Worm (Caenorhabditis elegans) whole organism, young adult: Measurements from ENCODE around the gene rad-51.

ENCODE experiments used
- B0261.1 ChIP-seq: sonication (generic microtip); optimal IDR thresholded peaks from 2 replicates; lab custom pipeline; 2016; ENCODE audit warnings: mild to moderate bottlenecking, missing genetic modification characterization, moderate library complexity, missing compliant biosample characterization
- F52B5.7 ChIP-seq: sonication (generic microtip); optimal IDR thresholded peaks from 2 replicates; lab custom pipeline; 2016; ENCODE audit warnings: mild to moderate bottlenecking, missing genetic modification characterization, missing compliant biosample characterization
- ama-1 ChIP-seq, 3 experiments: fragments of 150-350 bp in 1 of 3; sonication (generic microtip) in 2 of 3; optimal IDR thresholded peaks; 2 replicates each; lab custom pipeline; 2014 to 2018; ENCODE audit warnings: missing biosample characterization in 2 of 3, missing genetic modification characterization in 2 of 3, missing genetic modification reagents in 2 of 3
- ceh-79 ChIP-seq: sonication (generic microtip); optimal IDR thresholded peaks from 2 replicates; lab custom pipeline; 2017; ENCODE audit warnings: mild to moderate bottlenecking, missing genetic modification characterization, missing compliant biosample characterization
- fkh-3 ChIP-seq: sonication (generic microtip); optimal IDR thresholded peaks from 2 replicates; lab custom pipeline; 2016; ENCODE audit warnings: mild to moderate bottlenecking, missing genetic modification characterization, missing compliant biosample characterization
- nfya-1 ChIP-seq: sonication (generic microtip); optimal IDR thresholded peaks from 2 replicates; lab custom pipeline; 2017; ENCODE audit warnings: antibody characterized with exemption, missing compliant biosample characterization, missing genetic modification characterization, borderline replicate concordance; ENCODE audit not compliant: insufficient read depth
- nhr-27 ChIP-seq: fragments of 200-800 bp; sonication (Bioruptor generic); optimal IDR thresholded peaks from 2 replicates; lab custom pipeline; 2018; ENCODE audit warnings: mild to moderate bottlenecking, missing genetic modification characterization, moderate library complexity, missing compliant biosample characterization
- nhr-90 ChIP-seq: sonication (generic microtip); optimal IDR thresholded peaks from 2 replicates; lab custom pipeline; 2016; ENCODE audit warnings: missing genotype, mild to moderate bottlenecking, missing genetic modification characterization, missing compliant biosample characterization
- pha-4 ChIP-seq: fragments of 150-350 bp; sonication (generic microtip); optimal IDR thresholded peaks from 2 replicates; lab custom pipeline; 2014; ENCODE audit warnings: missing biosample characterization, missing genetic modification reagents, missing genetic modification characterization
- ztf-25 ChIP-seq: fragments of 200-800 bp; sonication (Bioruptor generic); IDR thresholded peaks from 2 replicates; pipeline ENCODE4 v1.3.6; 2022; ENCODE audit warnings: missing genetic modification reagents, missing genetic modification characterization, missing compliant biosample characterization

DNA sequence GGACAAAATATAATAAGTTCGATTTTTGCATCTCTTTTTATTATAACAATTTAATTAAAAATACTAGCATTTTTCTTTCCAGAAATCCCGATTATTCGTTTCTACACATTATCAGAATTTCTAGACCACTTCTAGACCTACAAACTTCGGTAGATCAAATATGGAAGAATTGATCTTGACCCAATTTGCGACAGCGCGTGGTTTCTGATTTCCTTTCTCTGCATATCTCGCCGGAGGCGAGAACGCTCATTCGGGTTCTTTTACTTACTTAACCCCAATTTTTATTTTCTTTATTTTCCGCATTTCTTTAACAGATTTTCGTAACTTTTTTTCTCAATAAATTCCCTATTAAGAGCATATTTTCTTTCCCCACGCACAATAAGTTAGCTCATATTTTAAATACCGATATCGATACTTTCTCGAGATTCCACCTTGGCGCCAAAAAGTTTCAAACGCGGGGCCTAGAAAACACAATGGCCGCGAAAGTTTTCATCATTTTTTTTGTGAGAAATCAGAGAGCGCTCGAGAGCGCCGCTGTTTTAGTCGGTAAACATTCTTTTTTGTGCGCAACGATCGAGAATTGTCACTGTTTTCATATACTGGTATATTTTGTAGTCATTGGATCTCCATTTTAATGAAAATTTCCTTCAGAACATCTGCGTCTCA, 41.5 kb downstream of the rad-51 start:
- TF ChIP-seq F52B5.7 (tag; lab: Kevin White, UChicago) (no peak), ztf-25 (GFP tag; lab: Robert Waterston, UW) (no peak), pha-4 (tag; lab: Kevin White, UChicago) (no peak), ama-1 (optimal IDR thresholded peaks at IDR 0.05; lab: Kevin White, UChicago) (no peak), ama-1 (GFP tag; optimal IDR thresholded peaks at IDR 0.05; lab: Kevin White, UChicago) (no peak), ceh-79 (no peak), nhr-90 (tag; lab: Kevin White, UChicago) (no peak), B0261.1 (tag; lab: Kevin White, UChicago) (no peak), nfya-1 (tag; lab: Kevin White, UChicago) (no peak), nhr-27 (tag; lab: Kevin White, UChicago) (no peak), fkh-3 (tag; lab: Kevin White, UChicago) (no peak)
